Fruit fly (Drosophila melanogaster) Kc167 (cell line): ENCODE data around the gene CG8607.

Experiments used
- Myc ChIP-seq: fragments of >200 bp; optimal IDR thresholded peaks from 2 replicates; lab custom pipeline; 2017; ENCODE audit warnings: missing external identifiers
- Sin3A ChIP-seq: fragments of >200 bp; optimal IDR thresholded peaks from 2 replicates; lab custom pipeline; 2018; ENCODE audit warnings: missing external identifiers
- h ChIP-seq: fragments of >200 bp; optimal IDR thresholded peaks from 3 replicates; lab custom pipeline; 2018; ENCODE audit warnings: missing external identifiers
- insv ChIP-seq: fragments of >200 bp; optimal IDR thresholded peaks from 3 replicates; lab custom pipeline; 2018; ENCODE audit warnings: missing external identifiers
- psq ChIP-seq: fragments of >200 bp; optimal IDR thresholded peaks from 2 replicates; lab custom pipeline; 2017; ENCODE audit warnings: missing external identifiers
- ttk ChIP-seq: sonication (Bioruptor generic); optimal IDR thresholded peaks from 2 replicates; lab custom pipeline; 2017; ENCODE audit warnings: missing external identifiers

Gene CG8607

DNA sequence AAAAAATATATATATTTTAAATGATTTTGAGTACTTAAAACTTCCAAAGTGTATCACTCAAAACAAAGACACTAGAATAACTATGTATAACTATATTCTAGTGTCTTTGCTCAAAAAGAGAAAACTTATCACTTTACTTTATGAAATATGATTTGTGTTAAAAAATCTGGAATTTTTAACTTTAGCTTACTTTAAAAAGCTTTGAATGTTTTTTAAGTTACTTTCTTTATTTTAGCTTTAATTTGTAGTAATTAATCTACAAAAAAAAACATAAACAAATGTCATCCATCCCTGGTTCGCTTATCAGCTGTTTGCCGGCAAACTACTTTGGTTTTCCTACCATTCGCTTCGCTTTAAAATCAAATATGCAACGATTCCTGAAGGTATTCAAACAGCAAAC is at the start of gene CG8607:
Gene CG8607, plus strand, starts transcription at position 301 of the 400 bp plus-strand sequence.
- no peak for TF ChIP-seq ttk (lab: Kevin White, UChicago)
- no peak for TF ChIP-seq h (lab: Kevin White, UChicago)

DNA sequence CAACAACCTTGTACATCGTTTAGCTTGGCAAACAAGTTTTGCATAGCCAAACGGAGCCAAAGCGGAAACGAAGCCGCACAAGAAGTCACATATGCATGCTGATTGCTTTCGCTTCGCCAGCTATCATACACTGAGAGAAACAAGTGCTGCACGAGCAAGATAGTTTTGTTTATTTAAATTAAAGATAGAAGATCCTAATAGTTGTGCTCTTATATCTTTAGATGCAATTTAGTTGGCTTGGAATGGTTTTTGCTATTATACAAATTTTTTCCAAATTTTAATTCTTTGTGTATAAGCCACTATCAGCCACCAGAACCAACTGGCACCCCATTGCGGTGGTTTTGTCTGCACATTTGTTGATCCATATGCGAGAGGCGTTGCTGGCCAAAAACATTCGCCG is 36.3 kb upstream of the CG8607 start:
- TF ChIP-seq psq (lab: Kevin White, UChicago) = no peak

DNA sequence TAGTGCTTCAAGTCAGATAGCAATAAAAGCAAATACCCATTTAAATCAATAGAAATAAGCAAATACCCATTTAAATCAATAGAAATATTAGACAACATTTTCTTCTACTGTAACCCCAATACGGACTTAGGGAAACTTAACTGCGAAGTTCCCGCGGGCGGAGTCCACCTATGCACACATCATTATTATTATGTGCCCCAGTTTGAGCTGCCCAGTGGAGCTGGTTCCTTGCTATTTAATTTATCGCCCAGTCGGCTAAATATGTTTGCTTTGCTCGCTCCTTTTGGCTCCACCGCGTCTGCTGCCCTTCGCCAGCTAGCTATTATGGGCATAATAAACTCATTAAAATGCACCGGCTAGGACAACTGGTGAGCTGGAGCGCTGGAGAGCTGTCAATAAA is 19.2 kb upstream of the CG8607 start:
- no peak for TF ChIP-seq psq (lab: Kevin White, UChicago)
- TF ChIP-seq Sin3A (lab: Kevin White, UChicago) = no peak
- no peak for TF ChIP-seq ttk (lab: Kevin White, UChicago)
- TF ChIP-seq insv (lab: Kevin White, UChicago) = no peak
- no peak for TF ChIP-seq h (lab: Kevin White, UChicago)
- TF ChIP-seq Myc = no peak

DNA sequence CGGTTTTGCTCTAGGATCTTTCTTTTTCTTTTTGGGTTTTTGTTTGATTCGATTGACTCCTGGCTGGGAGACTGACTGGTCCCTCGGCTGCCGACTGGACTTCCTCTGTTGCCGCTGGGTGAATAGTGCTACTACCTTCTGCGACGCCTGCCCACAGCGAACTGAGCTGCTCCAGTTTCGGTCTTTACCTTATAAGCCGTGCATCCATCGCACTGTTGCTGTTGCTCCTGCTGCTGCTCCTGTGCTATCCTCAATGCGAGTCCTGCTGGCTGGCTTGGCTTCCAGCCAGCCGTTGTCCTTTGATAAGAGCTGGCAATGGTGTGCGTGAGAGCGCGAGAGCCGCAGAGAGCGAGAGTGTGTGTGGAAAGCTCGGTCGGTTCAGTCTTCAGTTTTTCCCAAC is 7.1 kb upstream of the CG8607 start, which contains the start of gene unc-13-4A:
Gene unc-13-4A, minus strand, starts transcription at position 143 of the 400 bp plus-strand sequence.
- TF ChIP-seq Myc (no peak), insv (lab: Kevin White, UChicago) (no peak)

DNA sequence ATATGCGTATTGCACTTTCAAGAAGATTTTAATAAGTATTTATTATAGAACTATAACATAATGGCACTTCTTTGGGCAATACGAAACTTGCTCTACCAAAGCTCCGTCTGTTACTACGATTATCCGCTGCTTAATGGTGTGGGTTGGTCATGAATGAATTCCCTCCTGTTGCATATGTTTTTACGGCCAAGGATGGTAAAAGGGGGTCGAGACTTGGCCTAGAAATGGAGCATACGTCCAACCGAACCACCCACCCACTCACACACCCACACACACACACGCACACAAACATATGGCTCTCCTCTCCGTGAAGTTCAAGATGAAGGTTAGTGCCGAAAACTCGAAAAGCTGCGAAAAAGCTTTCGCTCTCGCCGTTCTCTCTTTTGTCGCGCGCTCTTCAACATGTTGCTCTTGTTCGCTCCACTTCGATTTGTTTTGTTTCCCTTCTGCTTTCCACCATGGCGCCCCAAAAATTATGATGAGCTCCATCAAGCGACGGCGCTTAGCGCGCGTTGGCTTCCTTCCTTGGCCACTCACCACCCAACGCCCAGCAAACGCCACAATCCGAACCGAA is 6.2 kb upstream of the CG8607 start:
- TF ChIP-seq Sin3A (lab: Kevin White, UChicago) = no peak
- no peak for TF ChIP-seq psq (lab: Kevin White, UChicago)
- TF ChIP-seq h (lab: Kevin White, UChicago) = no peak
- TF ChIP-seq insv (lab: Kevin White, UChicago) = no peak

DNA sequence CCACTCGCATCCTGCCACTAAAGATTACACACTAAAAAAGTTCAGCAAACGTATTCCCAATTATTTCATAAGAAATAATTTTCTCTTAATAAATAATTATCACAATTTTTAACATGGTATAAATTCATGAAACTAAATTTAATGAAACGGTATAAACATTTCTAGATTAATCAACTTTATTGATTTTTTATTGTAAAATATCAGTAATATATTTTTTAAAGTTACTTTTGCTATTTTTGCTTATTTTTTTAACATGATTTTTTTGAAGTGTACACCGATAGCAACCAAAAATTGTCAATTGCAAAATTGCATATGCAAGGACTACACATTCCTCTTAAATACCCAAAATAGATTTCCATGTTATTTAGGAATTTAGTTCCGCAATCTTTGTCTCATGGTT is 5.7 kb upstream of the CG8607 start:
- no peak for TF ChIP-seq Myc
- TF ChIP-seq Sin3A (lab: Kevin White, UChicago) = no peak
- TF ChIP-seq psq (lab: Kevin White, UChicago) = no peak
- no peak for TF ChIP-seq insv (lab: Kevin White, UChicago)
- no peak for TF ChIP-seq h (lab: Kevin White, UChicago)
- no peak for TF ChIP-seq ttk (lab: Kevin White, UChicago)

DNA sequence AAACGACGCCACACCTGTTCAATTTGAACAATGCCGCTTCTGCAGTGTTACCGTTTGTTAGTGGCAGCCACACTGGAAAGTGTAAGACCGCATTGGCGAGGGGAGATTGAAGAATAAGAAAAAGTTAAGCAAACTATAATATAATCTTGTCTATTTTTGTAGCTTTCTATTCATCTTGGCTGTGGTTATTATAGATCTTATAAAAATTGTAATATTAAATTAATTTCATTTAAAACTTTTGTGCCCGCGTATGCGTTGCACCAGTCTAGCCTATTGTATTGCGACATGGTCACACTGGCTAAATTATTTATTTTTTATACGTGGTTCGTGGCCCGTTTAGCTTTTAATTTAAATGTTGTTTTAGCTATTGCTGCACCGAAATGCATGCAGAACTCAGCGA is 3.5 kb downstream of the CG8607 start, which contains the start of the genes RhoGEF4 and Rint1:
Gene RhoGEF4, minus strand, starts transcription at position 64 of the 400 bp plus-strand sequence.
Gene Rint1, plus strand, starts transcription at position 272 of the 400 bp plus-strand sequence.
- TF ChIP-seq psq (lab: Kevin White, UChicago) (no peak), Sin3A (lab: Kevin White, UChicago) (no peak), ttk (lab: Kevin White, UChicago) (no peak), h (lab: Kevin White, UChicago) (no peak), insv (lab: Kevin White, UChicago) (no peak), Myc (no peak)

DNA sequence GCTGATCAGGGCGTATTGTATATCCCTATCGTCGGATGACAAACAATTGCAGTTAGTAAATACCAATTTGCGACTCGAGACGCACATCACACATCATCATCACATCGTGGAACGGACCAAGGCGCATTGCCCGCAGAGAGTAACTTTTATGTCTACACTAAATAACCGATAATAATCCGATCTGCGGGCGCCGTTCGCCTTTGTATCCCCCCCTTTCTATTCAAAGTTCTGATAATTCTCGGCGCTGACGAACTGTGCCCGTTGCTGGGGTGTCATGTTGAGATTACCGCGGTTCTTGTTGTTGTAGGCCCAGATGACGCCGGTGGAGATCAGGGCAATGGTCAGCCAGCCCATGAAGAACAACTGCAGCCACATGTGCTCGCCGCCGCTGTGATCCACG is 6.8 kb downstream of the CG8607 start:
- no peak for TF ChIP-seq ttk (lab: Kevin White, UChicago)
- TF ChIP-seq Myc = no peak
- no peak for TF ChIP-seq psq (lab: Kevin White, UChicago)
- no peak for TF ChIP-seq insv (lab: Kevin White, UChicago)
- TF ChIP-seq Sin3A (lab: Kevin White, UChicago) = no peak
- TF ChIP-seq h (lab: Kevin White, UChicago) = no peak

DNA sequence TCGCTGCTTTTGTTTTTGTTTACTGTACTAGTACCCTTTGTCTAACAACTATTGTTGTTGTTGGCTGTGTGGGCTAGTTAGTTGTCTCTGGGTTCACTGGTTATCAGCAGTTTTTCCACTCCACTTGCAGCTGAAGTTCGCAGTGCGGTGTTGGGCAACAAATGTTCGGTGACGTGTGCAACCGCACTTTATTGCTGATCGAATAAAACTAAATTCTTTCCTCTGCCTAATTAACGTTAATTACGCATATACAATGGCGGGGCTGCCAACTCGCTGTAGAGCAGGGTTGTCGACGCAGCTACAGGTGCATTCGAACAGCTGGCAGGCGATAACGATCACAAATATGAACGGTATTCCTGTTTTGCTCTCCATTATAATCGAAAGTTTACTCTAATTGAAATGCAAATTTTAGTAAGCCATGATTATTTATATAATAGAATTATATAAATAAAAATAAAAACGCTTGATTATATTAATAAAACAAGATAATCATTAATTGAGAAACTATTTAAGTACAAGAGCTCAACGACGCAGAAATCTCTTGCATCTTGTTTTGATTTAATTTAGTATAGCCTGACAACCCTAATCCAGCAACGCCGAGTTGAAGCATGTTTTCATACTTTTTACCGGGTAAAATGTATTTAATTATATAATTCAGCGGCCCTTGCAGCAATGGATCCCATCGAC is 8.8 kb downstream of the CG8607 start, which contains the start of the genes mrva, CG42307 and mus312:
Gene mrva, minus strand, starts transcription at position 276 of the 687 bp plus-strand sequence.
Gene CG42307, plus strand, starts transcription at position 566 of the 687 bp plus-strand sequence.
Gene mus312, plus strand, starts transcription at position 566 of the 687 bp plus-strand sequence.
- no peak for TF ChIP-seq h (lab: Kevin White, UChicago)
- TF ChIP-seq insv (lab: Kevin White, UChicago) = no peak
- no peak for TF ChIP-seq psq (lab: Kevin White, UChicago)
- no peak for TF ChIP-seq ttk (lab: Kevin White, UChicago)
- TF ChIP-seq Sin3A (lab: Kevin White, UChicago) = no peak
- no peak for TF ChIP-seq Myc

DNA sequence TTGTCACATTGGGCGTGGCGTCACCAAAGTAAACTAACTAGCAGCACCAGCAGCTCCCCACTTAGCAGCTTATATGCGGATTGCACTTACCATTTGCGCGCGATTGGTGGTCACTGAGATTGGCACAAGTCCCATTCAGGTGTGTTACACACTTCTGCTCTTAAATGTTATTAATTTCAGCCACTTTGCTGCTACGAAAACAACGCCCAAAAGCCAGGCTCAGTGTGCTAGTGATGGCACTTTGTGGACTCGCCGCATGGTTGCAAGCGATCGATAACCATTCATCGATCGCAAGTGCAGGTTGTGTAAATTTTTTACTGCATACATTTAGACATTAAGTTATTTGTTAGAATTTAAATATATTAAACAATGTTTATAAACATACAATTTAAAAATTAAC is 15.1 kb downstream of the CG8607 start, which contains the start of the genes wrm1 and wrm2:
Gene wrm1, minus strand, starts transcription at position 237 of the 400 bp plus-strand sequence.
Gene wrm2, minus strand, starts transcription at position 237 of the 400 bp plus-strand sequence.
- TF ChIP-seq psq (lab: Kevin White, UChicago) (no peak), h (lab: Kevin White, UChicago) (no peak), Sin3A (lab: Kevin White, UChicago) (no peak), ttk (lab: Kevin White, UChicago) (no peak), insv (lab: Kevin White, UChicago) (no peak), Myc (no peak)

DNA sequence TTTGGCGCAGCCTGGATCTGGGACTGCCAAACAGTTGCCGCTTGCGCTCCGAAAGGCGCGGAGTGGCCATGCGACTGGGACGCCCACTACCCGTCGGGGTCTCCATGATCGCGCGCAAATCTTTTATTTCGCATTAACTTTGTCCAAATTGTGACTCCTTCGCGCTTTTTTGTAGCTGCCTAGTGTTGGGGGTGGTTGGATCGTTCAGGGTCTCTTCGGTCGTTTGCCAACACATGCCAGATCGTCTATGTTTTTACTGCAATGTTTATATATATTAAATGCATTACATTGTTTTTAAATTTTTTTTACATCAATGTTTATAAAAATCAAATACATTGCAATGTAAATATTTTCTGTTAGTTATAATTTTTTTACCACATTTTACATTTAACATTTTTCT is 18.9 kb downstream of the CG8607 start:
- TF ChIP-seq Myc = no peak
- no peak for TF ChIP-seq insv (lab: Kevin White, UChicago)
- TF ChIP-seq psq (lab: Kevin White, UChicago) = no peak
- no peak for TF ChIP-seq ttk (lab: Kevin White, UChicago)
- TF ChIP-seq h (lab: Kevin White, UChicago) = no peak
- TF ChIP-seq Sin3A (lab: Kevin White, UChicago) = no peak

DNA sequence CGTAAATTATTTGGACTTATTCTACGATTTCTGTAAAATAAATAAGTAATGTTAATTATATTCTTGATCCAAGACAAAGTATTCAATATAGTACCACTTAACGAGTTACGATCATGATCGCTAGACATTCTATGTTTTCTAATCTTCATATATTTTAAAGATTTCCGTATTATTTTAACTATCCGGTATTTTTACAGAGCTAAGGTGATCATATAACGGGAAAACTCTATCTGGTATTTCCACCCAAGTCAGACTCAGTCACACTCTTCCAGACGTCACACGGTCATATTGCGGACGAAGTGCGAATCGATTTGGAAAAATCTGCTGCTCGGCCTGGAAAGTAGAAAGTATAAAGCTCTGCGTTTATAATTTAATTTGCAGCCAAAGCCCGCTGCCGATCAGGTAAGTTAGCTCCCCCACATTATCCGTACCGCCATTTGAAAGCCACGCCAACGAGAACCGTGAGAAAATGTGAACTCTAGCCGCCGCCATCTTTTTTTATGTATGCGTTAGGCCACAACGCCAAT is 19.4 kb downstream of the CG8607 start, which contains the start of the genes lark and eco:
Gene lark, plus strand, starts transcription at position 51 of the 527 bp plus-strand sequence.
Gene eco, minus strand, starts transcription at position 125 of the 527 bp plus-strand sequence.
- TF ChIP-seq Sin3A (lab: Kevin White, UChicago) (no peak), Myc (no peak), h (lab: Kevin White, UChicago) (no peak), psq (lab: Kevin White, UChicago) (no peak)
